Worm (Caenorhabditis elegans) whole organism, late embryonic: ENCODE data around the gene K04C2.8.
A peak's percentile ranks its signal among the peaks of the same experiment; 100 is the strongest.

Source experiments
- C38D4.7 ChIP-seq: fragments of 200-800 bp; sonication (Bioruptor generic); optimal IDR thresholded peaks from 2 replicates; lab custom pipeline; 2018; ENCODE audit warnings: mild to moderate bottlenecking, missing genetic modification characterization, moderate library complexity, missing compliant biosample characterization
- T23F11.4 ChIP-seq: fragments of 200-800 bp; sonication (Bioruptor generic); optimal IDR thresholded peaks from 2 replicates; lab custom pipeline; 2018; ENCODE audit warnings: mild to moderate bottlenecking, missing genetic modification characterization, missing compliant biosample characterization
- ceh-18 ChIP-seq: sonication (generic microtip); optimal IDR thresholded peaks from 2 replicates; lab custom pipeline; 2016; ENCODE audit warnings: missing genetic modification characterization, missing compliant biosample characterization
- ceh-19 ChIP-seq: fragments of 200-800 bp; sonication (Bioruptor generic); optimal IDR thresholded peaks from 2 replicates; lab custom pipeline; 2018; ENCODE audit warnings: mild to moderate bottlenecking, missing genetic modification characterization, missing compliant biosample characterization
- ceh-22 ChIP-seq: sonication (generic microtip); optimal IDR thresholded peaks from 2 replicates; lab custom pipeline; 2017; ENCODE audit warnings: missing biosample characterization, missing genetic modification characterization
- ceh-24 ChIP-seq: sonication (generic microtip); optimal IDR thresholded peaks from 2 replicates; lab custom pipeline; 2016; ENCODE audit warnings: mild to moderate bottlenecking, missing genetic modification characterization, missing compliant biosample characterization
- ceh-30 ChIP-seq: fragments of 150-350 bp; optimal IDR thresholded peaks from 2 replicates; lab custom pipeline; 2014; ENCODE audit warnings: missing biosample characterization, missing genetic modification characterization
- ceh-34 ChIP-seq: sonication (generic microtip); optimal IDR thresholded peaks from 2 replicates; lab custom pipeline; 2016; ENCODE audit warnings: mild to moderate bottlenecking, missing genetic modification characterization, missing compliant biosample characterization
- che-1 ChIP-seq: sonication (generic microtip); optimal IDR thresholded peaks from 2 replicates; lab custom pipeline; 2016; ENCODE audit warnings: mild to moderate bottlenecking, missing genetic modification characterization, missing compliant biosample characterization
- dmd-4 ChIP-seq: sonication (generic microtip); optimal IDR thresholded peaks from 2 replicates; lab custom pipeline; 2016; ENCODE audit warnings: borderline replicate concordance, missing genetic modification characterization, missing compliant biosample characterization
- dve-1 ChIP-seq: sonication (generic microtip); optimal IDR thresholded peaks from 2 replicates; lab custom pipeline; 2017; ENCODE audit warnings: antibody characterized with exemption, mild to moderate bottlenecking, missing genetic modification characterization, missing compliant biosample characterization
- ets-4 ChIP-seq: sonication (generic microtip); optimal IDR thresholded peaks from 2 replicates; lab custom pipeline; 2016; ENCODE audit warnings: missing genetic modification characterization, missing compliant biosample characterization
- eyg-1 ChIP-seq: sonication (generic microtip); optimal IDR thresholded peaks from 2 replicates; lab custom pipeline; 2016; ENCODE audit warnings: missing genotype, missing genetic modification characterization, missing compliant biosample characterization
- fkh-6 ChIP-seq: sonication (generic microtip); optimal IDR thresholded peaks from 2 replicates; lab custom pipeline; 2016; ENCODE audit warnings: missing genetic modification characterization, missing compliant biosample characterization
- hlh-15 ChIP-seq: sonication (generic microtip); optimal IDR thresholded peaks from 2 replicates; lab custom pipeline; 2016; ENCODE audit warnings: missing genetic modification characterization, missing compliant biosample characterization
- hlh-6 ChIP-seq: sonication (generic microtip); optimal IDR thresholded peaks from 2 replicates; lab custom pipeline; 2016; ENCODE audit warnings: missing genotype, missing genetic modification characterization, missing compliant biosample characterization
- madf-2 ChIP-seq: sonication (generic microtip); optimal IDR thresholded peaks from 2 replicates; lab custom pipeline; 2017; ENCODE audit warnings: missing genetic modification characterization, missing compliant biosample characterization
- mec-3 ChIP-seq: sonication (generic microtip); optimal IDR thresholded peaks from 2 replicates; lab custom pipeline; 2016; ENCODE audit warnings: borderline replicate concordance, missing genetic modification characterization, missing compliant biosample characterization
- nfya-1 ChIP-seq: sonication (generic microtip); optimal IDR thresholded peaks from 2 replicates; lab custom pipeline; 2017; ENCODE audit warnings: missing genetic modification characterization, mild to moderate bottlenecking, missing compliant biosample characterization, antibody characterized with exemption, moderate library complexity
- nhr-11 ChIP-seq: fragments of 150-350 bp; optimal IDR thresholded peaks from 2 replicates; lab custom pipeline; 2014; ENCODE audit warnings: missing biosample characterization, missing genetic modification characterization
- npax-4 ChIP-seq: sonication (generic microtip); optimal IDR thresholded peaks from 2 replicates; lab custom pipeline; 2016; ENCODE audit warnings: missing genetic modification characterization, missing compliant biosample characterization
- pax-1 ChIP-seq: fragments of 150-350 bp; optimal IDR thresholded peaks from 2 replicates; lab custom pipeline; 2014; ENCODE audit warnings: missing biosample characterization, missing genetic modification characterization
- pha-4 ChIP-seq: fragments of 150-350 bp; optimal IDR thresholded peaks from 2 replicates; lab custom pipeline; 2018; ENCODE audit warnings: missing biosample characterization, missing genetic modification reagents, missing genetic modification characterization
- pqm-1 ChIP-seq: sonication (generic microtip); optimal IDR thresholded peaks from 2 replicates; lab custom pipeline; 2016; ENCODE audit warnings: missing genetic modification characterization, missing compliant biosample characterization
- pros-1 ChIP-seq: fragments of 150-350 bp; optimal IDR thresholded peaks from 2 replicates; lab custom pipeline; 2014; ENCODE audit warnings: missing biosample characterization, missing genetic modification reagents, missing genetic modification characterization
- sox-2 ChIP-seq: fragments of 200-800 bp; sonication (Bioruptor generic); IDR thresholded peaks from 2 replicates; pipeline ENCODE4 v1.3.6; 2022; ENCODE audit warnings: missing genetic modification reagents, missing genetic modification characterization, missing compliant biosample characterization
- sox-4 ChIP-seq: sonication (generic microtip); optimal IDR thresholded peaks from 2 replicates; lab custom pipeline; 2017; ENCODE audit warnings: mild to moderate bottlenecking, missing genetic modification characterization, inconsistent platforms, missing compliant biosample characterization
- syd-9 ChIP-seq: sonication (generic microtip); optimal IDR thresholded peaks from 2 replicates; lab custom pipeline; 2016; ENCODE audit warnings: mild to moderate bottlenecking, missing genetic modification characterization, moderate library complexity, missing compliant biosample characterization
- tbx-2 ChIP-seq: sonication (generic microtip); optimal IDR thresholded peaks from 2 replicates; lab custom pipeline; 2016; ENCODE audit warnings: missing genetic modification characterization, missing compliant biosample characterization
- tbx-7 ChIP-seq: sonication (generic microtip); optimal IDR thresholded peaks from 2 replicates; lab custom pipeline; 2016; ENCODE audit warnings: missing genotype, missing genetic modification characterization, missing compliant biosample characterization
- unc-42 ChIP-seq: sonication (generic microtip); optimal IDR thresholded peaks from 2 replicates; lab custom pipeline; 2016; ENCODE audit warnings: missing genotype, missing genetic modification characterization, missing compliant biosample characterization
- unc-55 ChIP-seq: sonication (generic microtip); optimal IDR thresholded peaks from 2 replicates; lab custom pipeline; 2017; ENCODE audit warnings: missing biosample characterization, missing genetic modification reagents, missing genetic modification characterization
- zip-5 ChIP-seq: sonication (generic microtip); optimal IDR thresholded peaks from 2 replicates; lab custom pipeline; 2016; ENCODE audit warnings: missing genetic modification characterization, missing compliant biosample characterization
- ztf-16 ChIP-seq: sonication (generic microtip); optimal IDR thresholded peaks from 2 replicates; lab custom pipeline; 2017; ENCODE audit warnings: missing genetic modification characterization, missing compliant biosample characterization

Gene K04C2.8

ce11 chrIII:6895677-6896076 lies 25.6 kb downstream of the K04C2.8 start:
- TF ChIP-seq che-1 (tag; lab: Kevin White, UChicago) (no peak), dmd-4 (no peak), nhr-11 (tag; lab: Kevin White, UChicago) (no peak), tbx-2 (tag; lab: Kevin White, UChicago) (no peak), syd-9 (tag; lab: Kevin White, UChicago) (no peak), pqm-1 (tag; lab: Kevin White, UChicago) (no peak), npax-4 (tag; lab: Kevin White, UChicago) (no peak), ceh-18 (tag; lab: Kevin White, UChicago) (no peak)
- TF ChIP-seq, all 69 proteins: peak for 0

- TF ChIP-seq eyg-1 (tag; lab: Kevin White, UChicago) (no peak), nhr-11 (tag; lab: Kevin White, UChicago) (no peak), madf-2 (no peak), pax-1 (no peak), unc-55 (GFP tag; lab: Kevin White, UChicago) (peak; percentile 77), ceh-18 (tag; lab: Kevin White, UChicago) (peak; percentile 28), pros-1 (tag; lab: Kevin White, UChicago) (no peak), dve-1 (tag; lab: Kevin White, UChicago) (peak; percentile 24), nfya-1 (peak; percentile 38), unc-42 (peak; percentile 35)
- TF ChIP-seq, all 69 proteins: peak for 5
Observed at ce11 chrIII:6897587-6898064, 27.5 kb downstream of the K04C2.8 start, which contains the start of gene T07E3.4. Gene T07E3.4 (plus strand): TSS chrIII:6898014.

ce11 chrIII:6898518-6898917 lies 28.4 kb downstream of the K04C2.8 start:
- TF ChIP-seq dmd-4 (no peak), hlh-15 (tag; lab: Kevin White, UChicago) (no peak), T23F11.4 (GFP tag; lab: Kevin White, UChicago) (no peak), ceh-22 (tag; lab: Kevin White, UChicago) (no peak), fkh-6 (tag; lab: Kevin White, UChicago) (no peak), eyg-1 (tag; lab: Kevin White, UChicago) (no peak), sox-2 (GFP tag; lab: Robert Waterston, UW) (no peak), ztf-16 (tag; lab: Kevin White, UChicago) (no peak), ceh-24 (tag; lab: Kevin White, UChicago) (no peak)

ce11 chrIII:6900609-6901008 lies 30.5 kb downstream of the K04C2.8 start:
- TF ChIP-seq pha-4: no peak
- TF ChIP-seq hlh-6 (tag; lab: Kevin White, UChicago): no peak
- TF ChIP-seq sox-4 (tag; lab: Kevin White, UChicago): no peak
- no peak for TF ChIP-seq ets-4
- no peak for TF ChIP-seq pqm-1 (tag; lab: Kevin White, UChicago)

ce11 chrIII:6903056-6903977 lies 33.2 kb downstream of the K04C2.8 start, which contains the start of the genes brc-2 and T07E3.3:
Gene brc-2 (minus strand): TSS chrIII:6903106.
Gene T07E3.3 (plus strand): TSS chrIII:6903877.
- TF ChIP-seq unc-55 (GFP tag; lab: Kevin White, UChicago): no peak
- TF ChIP-seq unc-42: peak; percentile 63

- TF ChIP-seq syd-9 (tag; lab: Kevin White, UChicago) (no peak), pha-4 (no peak), dmd-4 (no peak), ceh-30 (tag; lab: Kevin White, UChicago) (no peak), C38D4.7 (GFP tag; lab: Kevin White, UChicago) (no peak), tbx-7 (tag; lab: Kevin White, UChicago) (no peak), ceh-34 (tag; lab: Kevin White, UChicago) (no peak), ceh-19 (GFP tag; lab: Kevin White, UChicago) (no peak), mec-3 (tag; lab: Kevin White, UChicago) (no peak), dve-1 (tag; lab: Kevin White, UChicago) (no peak), pax-1 (no peak), zip-5 (tag; lab: Kevin White, UChicago) (no peak), che-1 (tag; lab: Kevin White, UChicago) (no peak), pqm-1 (tag; lab: Kevin White, UChicago) (no peak)
Observed at ce11 chrIII:6904468-6904867, 34.4 kb downstream of the K04C2.8 start.
